Worm (Caenorhabditis elegans) whole organism, young adult: ENCODE measurements around the gene C35B1.5.

Experiments used
- B0035.1 ChIP-seq: sonication (generic microtip); optimal IDR thresholded peaks from 2 replicates; lab custom pipeline; 2016; ENCODE audit warnings: missing genetic modification characterization, mild to moderate bottlenecking, missing compliant biosample characterization, missing genotype, missing genetic modification reagents
- C17E4.6 ChIP-seq: fragments of 200-800 bp; sonication (Bioruptor generic); IDR thresholded peaks from 2 replicates; pipeline ENCODE4 v1.3.6; 2022; ENCODE audit warnings: missing genetic modification reagents, missing genetic modification characterization, missing compliant biosample characterization
- D2030.7 ChIP-seq: fragments of 200-800 bp; sonication (Bioruptor generic); IDR thresholded peaks from 2 replicates; pipeline ENCODE4 v1.3.6; 2022; ENCODE audit warnings: missing genetic modification reagents, missing genetic modification characterization, missing compliant biosample characterization
- F10E7.11 ChIP-seq: sonication (generic microtip); optimal IDR thresholded peaks from 2 replicates; lab custom pipeline; 2017; ENCODE audit warnings: mild to moderate bottlenecking, missing genetic modification characterization, moderate library complexity, missing compliant biosample characterization
- F33H1.4 ChIP-seq: fragments of 200-800 bp; sonication (Bioruptor generic); IDR thresholded peaks from 2 replicates; pipeline ENCODE4 v1.3.6; 2022; ENCODE audit warnings: missing genetic modification reagents, missing genetic modification characterization, missing compliant biosample characterization
- F37B4.10 ChIP-seq: fragments of 200-800 bp; sonication (Bioruptor generic); IDR thresholded peaks from 2 replicates; pipeline ENCODE4 v1.3.6; 2022; ENCODE audit warnings: missing genetic modification characterization, missing compliant biosample characterization
- F49E8.2 ChIP-seq: sonication (generic microtip); optimal IDR thresholded peaks from 3 replicates; lab custom pipeline; 2017; ENCODE audit warnings: missing genetic modification characterization, mild to moderate bottlenecking, missing compliant biosample characterization, antibody characterized with exemption, moderate library complexity; ENCODE audit not compliant: insufficient read depth
- F55B11.4 ChIP-seq: sonication (generic microtip); optimal IDR thresholded peaks from 2 replicates; lab custom pipeline; 2016; ENCODE audit warnings: missing compliant biosample characterization, missing genetic modification characterization, borderline replicate concordance; ENCODE audit not compliant: insufficient read depth
- F57C9.4 ChIP-seq: sonication (generic microtip); optimal IDR thresholded peaks from 2 replicates; lab custom pipeline; 2017; ENCODE audit warnings: mild to moderate bottlenecking, missing genetic modification characterization, missing compliant biosample characterization
- T26A5.8 ChIP-seq: sonication (generic microtip); optimal IDR thresholded peaks from 2 replicates; lab custom pipeline; 2016; ENCODE audit warnings: missing genetic modification characterization, missing compliant biosample characterization
- Y53G8AR.9 ChIP-seq: fragments of 200-800 bp; sonication (Bioruptor generic); conservative IDR thresholded peaks from 2 replicates; pipeline ENCODE4 v1.3.6; 2022; ENCODE audit warnings: missing genetic modification reagents, missing genetic modification characterization, missing compliant biosample characterization
- Y56A3A.18 ChIP-seq: fragments of 200-800 bp; sonication (Bioruptor generic); IDR thresholded peaks from 2 replicates; pipeline ENCODE4 v1.3.6; 2022; ENCODE audit warnings: missing genetic modification reagents, missing genetic modification characterization, missing compliant biosample characterization
- Y95B8A.8 ChIP-seq: fragments of 200-800 bp; sonication (Bioruptor generic); IDR thresholded peaks from 2 replicates; pipeline ENCODE4 v1.3.6; 2022; ENCODE audit warnings: missing genetic modification reagents, missing genetic modification characterization, missing compliant biosample characterization
- ZK185.1 ChIP-seq: sonication (generic microtip); optimal IDR thresholded peaks from 2 replicates; lab custom pipeline; 2016; ENCODE audit warnings: mild to moderate bottlenecking, missing genetic modification characterization, missing compliant biosample characterization; ENCODE audit not compliant: poor library complexity, severe bottlenecking
- ama-1 ChIP-seq, 3 experiments: fragments of 150-350 bp in 1 of 3; sonication (generic microtip) in 2 of 3; optimal IDR thresholded peaks; 2 replicates each; lab custom pipeline; 2014 to 2018; ENCODE audit warnings: missing biosample characterization in 2 of 3, missing genetic modification characterization in 2 of 3, missing genetic modification reagents in 2 of 3
- bed-1 ChIP-seq: fragments of 200-800 bp; sonication (Bioruptor generic); IDR thresholded peaks from 2 replicates; pipeline ENCODE4 v1.3.6; 2022; ENCODE audit warnings: missing genetic modification reagents, missing genetic modification characterization, missing compliant biosample characterization
- cebp-1 ChIP-seq, 2 experiments: fragments of 200-800 bp in 1 of 2; sonication (Bioruptor generic) in 1 of 2; sonication (generic microtip) in 1 of 2; IDR thresholded peaks in 1 of 2; optimal IDR thresholded peaks in 1 of 2; 2 replicates each; pipeline versions ENCODE4 v1.3.6 to Lab custom; 2017 to 2022; ENCODE audit warnings: missing compliant biosample characterization in 2 of 2, missing genetic modification characterization in 2 of 2, mild to moderate bottlenecking in 1 of 2, missing genetic modification reagents in 1 of 2, moderate library complexity in 1 of 2
- cebp-2 ChIP-seq: fragments of 200-800 bp; sonication (Bioruptor generic); IDR thresholded peaks from 2 replicates; pipeline ENCODE4 v1.3.6; 2022; ENCODE audit warnings: missing genetic modification characterization, missing compliant biosample characterization
- chd-7 ChIP-seq: sonication (generic microtip); optimal IDR thresholded peaks from 2 replicates; lab custom pipeline; 2016; ENCODE audit warnings: mild to moderate bottlenecking, missing genetic modification characterization, moderate library complexity, missing compliant biosample characterization
- efl-1 ChIP-seq: fragments of 150-350 bp; optimal IDR thresholded peaks from 2 replicates; lab custom pipeline; 2014; ENCODE audit warnings: missing biosample characterization, missing genetic modification reagents, missing genetic modification characterization
- egl-18 ChIP-seq: fragments of 200-800 bp; sonication (Bioruptor generic); IDR thresholded peaks from 2 replicates; pipeline ENCODE4 v1.3.6; 2022; ENCODE audit warnings: missing genetic modification reagents, missing genetic modification characterization, missing compliant biosample characterization
- egrh-3 ChIP-seq: fragments of 200-800 bp; sonication (Bioruptor generic); IDR thresholded peaks from 2 replicates; pipeline ENCODE4 v1.3.6; 2022; ENCODE audit warnings: missing genetic modification reagents, missing genetic modification characterization, missing compliant biosample characterization
- hmg-20 ChIP-seq: fragments of 200-800 bp; sonication (Bioruptor generic); IDR thresholded peaks from 2 replicates; pipeline ENCODE4 v1.3.6; 2022; ENCODE audit warnings: missing genetic modification reagents, missing genetic modification characterization, missing compliant biosample characterization
- hrde-1 ChIP-seq: sonication (generic microtip); optimal IDR thresholded peaks from 2 replicates; lab custom pipeline; 2016; ENCODE audit warnings: missing genetic modification characterization, mild to moderate bottlenecking, missing compliant biosample characterization, moderate library complexity, missing genotype, missing genetic modification reagents, borderline replicate concordance
- lin-35 ChIP-seq, 3 experiments: fragments of 150-350 bp in 2 of 3; sonication (generic microtip) in 1 of 3; optimal IDR thresholded peaks; 2 replicates each; lab custom pipeline; 2014 to 2018; ENCODE audit warnings: missing biosample characterization in 3 of 3, missing genetic modification characterization in 3 of 3, missing genetic modification reagents in 3 of 3
- lin-54 ChIP-seq: fragments of 200-800 bp; sonication (Bioruptor generic); optimal IDR thresholded peaks from 2 replicates; lab custom pipeline; 2018; ENCODE audit warnings: mild to moderate bottlenecking, missing genetic modification characterization, missing compliant biosample characterization
- mcd-1 ChIP-seq: fragments of 200-800 bp; sonication (Bioruptor generic); IDR thresholded peaks from 2 replicates; pipeline ENCODE4 v1.3.6; 2022; ENCODE audit warnings: missing genetic modification reagents, missing genetic modification characterization, missing compliant biosample characterization
- mes-4 ChIP-seq: sonication (generic microtip); optimal IDR thresholded peaks from 2 replicates; lab custom pipeline; 2016; ENCODE audit warnings: missing genotype, missing genetic modification characterization, missing compliant biosample characterization
- nfyb-1 ChIP-seq: fragments of 200-800 bp; sonication (Bioruptor generic); IDR thresholded peaks from 2 replicates; pipeline ENCODE4 v1.3.6; 2022; ENCODE audit warnings: missing genetic modification reagents, missing genetic modification characterization, missing compliant biosample characterization
- nhr-179 ChIP-seq: sonication (generic microtip); optimal IDR thresholded peaks from 2 replicates; lab custom pipeline; 2016; ENCODE audit warnings: mild to moderate bottlenecking, missing genetic modification characterization, missing compliant biosample characterization
- nhr-27 ChIP-seq: fragments of 200-800 bp; sonication (Bioruptor generic); optimal IDR thresholded peaks from 2 replicates; lab custom pipeline; 2018; ENCODE audit warnings: mild to moderate bottlenecking, missing genetic modification characterization, moderate library complexity, missing compliant biosample characterization
- nhr-90 ChIP-seq: sonication (generic microtip); optimal IDR thresholded peaks from 2 replicates; lab custom pipeline; 2016; ENCODE audit warnings: missing genotype, mild to moderate bottlenecking, missing genetic modification characterization, missing compliant biosample characterization
- pbrm-1 ChIP-seq: fragments of 200-800 bp; sonication (Bioruptor generic); IDR thresholded peaks from 2 replicates; pipeline ENCODE4 v1.3.6; 2022; ENCODE audit warnings: missing genetic modification reagents, missing genetic modification characterization, missing compliant biosample characterization
- rcor-1 ChIP-seq: fragments of 200-800 bp; sonication (Bioruptor generic); IDR thresholded peaks from 2 replicates; pipeline ENCODE4 v1.3.6; 2022; ENCODE audit warnings: missing genetic modification reagents, missing genetic modification characterization, missing compliant biosample characterization
- snpc-3.4 ChIP-seq: sonication (generic microtip); optimal IDR thresholded peaks from 2 replicates; lab custom pipeline; 2017; ENCODE audit warnings: missing genetic modification characterization, mild to moderate bottlenecking, missing compliant biosample characterization, antibody characterized with exemption, moderate library complexity, missing genotype, missing genetic modification reagents
- snpc-4 ChIP-seq, 5 experiments: fragments of 150-350 bp in 1 of 5; sonication (generic microtip) in 4 of 5; optimal IDR thresholded peaks; 2 replicates each; lab custom pipeline; 2014 to 2018; ENCODE audit warnings: missing genetic modification characterization in 5 of 5, missing biosample characterization in 3 of 5, antibody characterized with exemption in 2 of 5, mild to moderate bottlenecking in 2 of 5, missing compliant biosample characterization in 2 of 5, missing genotype in 2 of 5, moderate library complexity in 2 of 5, missing genetic modification reagents in 1 of 5
- tbp1 ChIP-seq: fragments of 200-800 bp; sonication (Bioruptor generic); optimal IDR thresholded peaks from 2 replicates; lab custom pipeline; 2018; ENCODE audit warnings: mild to moderate bottlenecking, missing genetic modification characterization, missing compliant biosample characterization
- tlf-1 ChIP-seq: fragments of 200-800 bp; sonication (Bioruptor generic); optimal IDR thresholded peaks from 2 replicates; lab custom pipeline; 2018; ENCODE audit warnings: mild to moderate bottlenecking, missing genetic modification characterization, missing compliant biosample characterization
- zfh-2 ChIP-seq: fragments of 200-800 bp; sonication (Bioruptor generic); conservative IDR thresholded peaks from 2 replicates; pipeline ENCODE4 v1.3.6; 2022; ENCODE audit warnings: missing genetic modification reagents, missing genetic modification characterization, missing compliant biosample characterization
- zim-3 ChIP-seq: sonication (generic microtip); optimal IDR thresholded peaks from 2 replicates; lab custom pipeline; 2017; ENCODE audit warnings: mild to moderate bottlenecking, missing genetic modification characterization, moderate library complexity, missing compliant biosample characterization
- ztf-18 ChIP-seq: sonication (generic microtip); optimal IDR thresholded peaks from 2 replicates; lab custom pipeline; 2016; ENCODE audit warnings: missing genotype, mild to moderate bottlenecking, missing genetic modification characterization, missing compliant biosample characterization
- ztf-22 ChIP-seq: fragments of 200-800 bp; sonication (Bioruptor generic); optimal IDR thresholded peaks from 2 replicates; lab custom pipeline; 2018; ENCODE audit warnings: mild to moderate bottlenecking, missing genetic modification characterization, moderate library complexity, missing compliant biosample characterization
- ztf-3 ChIP-seq: fragments of 200-800 bp; sonication (Bioruptor generic); optimal IDR thresholded peaks from 2 replicates; lab custom pipeline; 2018; ENCODE audit warnings: mild to moderate bottlenecking, missing genetic modification characterization, missing compliant biosample characterization

Gene C35B1.5

DNA sequence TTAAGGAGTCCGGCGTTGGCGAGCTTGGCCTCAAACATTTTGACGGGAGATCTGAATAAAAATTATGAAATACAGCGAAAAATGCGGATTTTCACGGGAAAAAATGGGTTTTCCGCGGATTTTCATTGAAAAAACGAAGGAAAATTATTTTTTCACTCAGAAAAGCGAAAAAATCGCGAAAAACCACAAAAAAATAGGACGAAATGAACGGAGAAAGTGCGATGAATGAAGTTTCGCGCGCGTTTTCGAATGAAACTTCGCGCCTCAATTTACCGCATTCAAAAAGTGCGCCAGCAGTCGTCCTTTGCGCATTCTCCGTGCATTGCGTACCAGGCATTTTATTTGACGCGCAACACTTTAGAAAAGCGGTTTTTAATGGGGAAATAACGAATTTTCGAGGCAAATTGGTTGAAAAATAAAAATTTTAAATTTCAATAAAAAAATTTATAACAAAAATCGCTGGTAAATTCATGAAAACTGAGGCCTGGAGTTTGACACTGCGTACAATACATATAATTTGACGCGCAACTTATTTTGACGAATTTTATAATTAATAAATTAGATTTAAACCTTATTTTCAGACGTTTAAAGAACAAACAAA is 34.5 kb downstream of the C35B1.5 start, which contains the start of gene pcn-1 (continued):
- TF ChIP-seq B0035.1 (tag; lab: Kevin White, UChicago) (peak; percentile 85), ZK185.1 (peak; percentile 82), cebp-2 (GFP tag; lab: Robert Waterston, UW) (no peak), bed-1 (GFP tag; lab: Robert Waterston, UW) (no peak), T26A5.8 (tag; lab: Kevin White, UChicago) (no peak), nhr-27 (tag; lab: Kevin White, UChicago) (peak; percentile 2), ztf-22 (GFP tag; lab: Kevin White, UChicago) (peak; percentile 29), efl-1 (GFP tag; lab: Kevin White, UChicago) (peak; percentile 98), mcd-1 (peak; percentile 97), rcor-1 (GFP tag; lab: Robert Waterston, UW) (peak; percentile 95), F33H1.4 (GFP tag; lab: Robert Waterston, UW) (peak; percentile 84), Y56A3A.18 (GFP tag; lab: Robert Waterston, UW) (peak; percentile 86), lin-54 (peak; percentile 100), nhr-90 (no peak), zfh-2 (GFP tag; lab: Robert Waterston, UW) (peak; percentile 75; the same call in 1 of the 2 replicates), nhr-179 (tag; lab: Kevin White, UChicago) (no peak), F55B11.4 (tag; lab: Kevin White, UChicago) (no peak), egrh-3 (GFP tag; lab: Robert Waterston, UW) (peak; percentile 38; the same call in 1 of the 2 replicates)

DNA sequence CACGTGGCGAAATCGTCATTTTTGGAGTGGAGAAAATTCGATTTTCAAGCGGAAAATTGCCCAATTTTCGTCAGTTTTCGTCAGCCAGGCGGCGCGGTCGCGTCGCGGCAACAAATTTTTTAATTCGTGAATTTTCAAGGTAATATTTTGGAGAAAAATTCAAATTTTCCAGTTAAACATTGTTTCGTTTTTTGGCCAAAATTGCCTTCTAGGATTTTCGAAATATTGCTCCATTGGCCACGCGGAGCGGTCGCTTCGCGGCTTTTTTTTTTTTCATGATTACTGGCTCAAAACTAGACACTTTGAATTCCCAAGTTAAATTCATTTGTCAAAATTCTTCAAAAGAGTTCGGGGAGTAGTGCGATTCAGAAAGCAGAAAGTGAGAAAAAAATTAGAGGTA is 36.4 kb downstream of the C35B1.5 start:
- TF ChIP-seq hmg-20 (GFP tag; lab: Robert Waterston, UW) (0 out of 2 replicates have a peak, but pooled peaks have one; percentile 4), pbrm-1 (GFP tag; lab: Robert Waterston, UW) (peak; percentile 56), snpc-3.4 (tag; lab: Kevin White, UChicago) (peak; percentile 49), mes-4 (tag; lab: Kevin White, UChicago) (no peak), C17E4.6 (GFP tag; lab: Robert Waterston, UW) (peak; percentile 68; the same call in 1 of the 2 replicates), F37B4.10 (GFP tag; lab: Robert Waterston, UW) (no peak), F33H1.4 (GFP tag; lab: Robert Waterston, UW) (peak; percentile 21; the same call in 1 of the 2 replicates), tlf-1 (GFP tag; lab: Kevin White, UChicago) (peak; percentile 52), cebp-1 (GFP tag; IDR thresholded peaks at IDR 0.05; lab: Robert Waterston, UW) (no peak), cebp-1 (tag; optimal IDR thresholded peaks at IDR 0.05; lab: Kevin White, UChicago) (peak; percentile 48), efl-1 (GFP tag; lab: Kevin White, UChicago) (peak; percentile 27), nfyb-1 (peak; percentile 46; the same call in 1 of the 2 replicates), zim-3 (tag; lab: Kevin White, UChicago) (no peak), F10E7.11 (no peak), snpc-4 (GFP tag; optimal IDR thresholded peaks at IDR 0.05; lab: Kevin White, UChicago) (no peak), snpc-4 (tag; optimal IDR thresholded peaks at IDR 0.05; lab: Kevin White, UChicago) (peak in 1 of 4 experiments; percentile 33), Y53G8AR.9 (peak; percentile 59; the same call in 1 of the 2 replicates), ztf-3 (GFP tag; lab: Kevin White, UChicago) (no peak), F49E8.2 (peak; percentile 43), tbp1 (peak; percentile 33), ztf-18 (tag; lab: Kevin White, UChicago) (peak; percentile 74), lin-54 (peak; percentile 55), ama-1 (optimal IDR thresholded peaks at IDR 0.05; lab: Kevin White, UChicago) (no peak), ama-1 (GFP tag; optimal IDR thresholded peaks at IDR 0.05; lab: Kevin White, UChicago) (peak in 1 of 2 experiments; percentile 86), D2030.7 (GFP tag; lab: Robert Waterston, UW) (peak; percentile 38; the same call in 1 of the 2 replicates), chd-7 (no peak), F57C9.4 (no peak), Y95B8A.8 (peak; percentile 58; the same call in 1 of the 2 replicates), hrde-1 (tag; lab: Kevin White, UChicago) (peak; percentile 87), egl-18 (no peak), lin-35 (GFP tag; optimal IDR thresholded peaks at IDR 0.05; lab: Kevin White, UChicago) (peak in 1 of 3 experiments; percentile 36), T26A5.8 (tag; lab: Kevin White, UChicago) (no peak)
